Worm (Caenorhabditis elegans): ENCODE measurements around the gene srxa-18.

DNA sequence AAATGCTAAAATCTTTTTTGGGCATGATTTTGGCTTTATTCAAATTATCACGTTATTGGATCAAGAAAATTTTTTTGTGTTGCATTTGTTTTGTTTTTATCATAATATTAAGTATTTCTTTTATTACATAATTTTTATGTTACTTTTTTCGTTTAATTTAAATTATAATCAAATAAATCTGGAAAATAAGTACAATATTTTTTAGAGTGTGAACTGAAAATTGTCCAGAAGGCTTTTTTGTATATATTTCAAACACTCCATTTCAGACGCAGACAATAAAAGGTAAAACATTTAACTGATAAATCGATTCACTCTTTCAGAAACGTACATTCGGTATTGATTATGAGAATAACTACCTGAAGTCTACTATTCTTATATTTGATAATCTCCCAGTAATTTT lies 13.5 kb downstream of the srxa-18 start, which contains the start of gene C08B6.11:
- TF ChIP-seq pha-4 (tag; optimal IDR thresholded peaks at IDR 0.05) (no peak), K09A11.1 (tag; optimal IDR thresholded peaks at IDR 0.05; ENCODE audit: insufficient read depth) (no peak)

All from whole organism, late embryonic.